Worm (Caenorhabditis elegans) whole organism, L1 larva: ENCODE measurements around the gene zip-5.

Source experiments
- isw-1 ChIP-seq: fragments of 200-800 bp; sonication (Bioruptor generic); IDR thresholded peaks from 2 replicates; pipeline ENCODE4 v1.3.6; 2022; ENCODE audit warnings: missing genetic modification characterization, missing compliant biosample characterization
- lir-3 ChIP-seq: sonication (generic microtip); optimal IDR thresholded peaks from 2 replicates; lab custom pipeline; 2016; ENCODE audit warnings: mild to moderate bottlenecking, missing genetic modification characterization, moderate library complexity, missing compliant biosample characterization; ENCODE audit not compliant: poor library complexity
- unc-86 ChIP-seq: sonication (generic microtip); optimal IDR thresholded peaks from 2 replicates; lab custom pipeline; 2016; ENCODE audit warnings: missing genetic modification characterization, missing compliant biosample characterization

DNA sequence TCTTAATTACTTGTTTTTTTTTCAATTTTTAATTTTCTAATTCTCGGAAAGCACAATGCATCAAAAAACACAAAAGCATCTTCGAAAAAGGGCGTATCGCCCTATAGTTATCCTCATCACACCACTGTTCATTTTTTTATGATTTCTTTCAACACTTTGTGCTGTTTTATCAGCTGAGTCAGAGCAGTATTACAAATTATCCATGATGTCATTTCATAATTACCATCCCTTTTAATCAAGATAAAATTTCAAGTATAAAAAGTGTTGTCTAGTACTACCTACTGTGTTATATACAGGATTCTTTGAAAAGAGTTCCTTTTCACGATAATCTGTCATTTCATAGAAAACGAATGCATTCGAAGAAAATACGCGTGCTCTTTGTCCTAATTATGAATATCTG is 2.3 kb downstream of the zip-5 start:
- TF ChIP-seq unc-86 (tag; lab: Kevin White, UChicago) (no peak), lir-3 (tag; lab: Kevin White, UChicago) (no peak), isw-1 (no peak)
